Worm (Caenorhabditis elegans) whole organism, L1 larva: ENCODE measurements around the gene aagr-2.

Source experiments
- pag-3 ChIP-seq: sonication (generic microtip); optimal IDR thresholded peaks from 2 replicates; lab custom pipeline; 2017; ENCODE audit warnings: missing genetic modification characterization, mild to moderate bottlenecking, missing compliant biosample characterization, antibody characterized with exemption, borderline replicate concordance; ENCODE audit not compliant: insufficient read depth
- snpc-4 ChIP-seq: fragments of 150-350 bp; optimal IDR thresholded peaks from 2 replicates; lab custom pipeline; 2014; ENCODE audit warnings: missing biosample characterization, missing genetic modification characterization
- unc-62 ChIP-seq: fragments of 150-350 bp; optimal IDR thresholded peaks from 2 replicates; lab custom pipeline; 2014; ENCODE audit warnings: missing biosample characterization, missing genetic modification reagents, missing genetic modification characterization

ce11 chrII:4967636-4968035, 42.6 kb upstream of the aagr-2 start:
- TF ChIP-seq snpc-4 (tag; lab: Kevin White, UChicago) = no peak
- no peak for TF ChIP-seq pag-3
- TF ChIP-seq unc-62 (GFP tag; lab: Kevin White, UChicago) = no peak
